Fruit fly (Drosophila melanogaster): ENCODE measurements around the gene CG13305.

Gene CG13305

dm6 chr3L:8600752-8601433 lies 45.7 kb downstream of the CG13305 start, which contains the start of the genes Nelf-E and RpL14 (continued):
- peak; percentile 96 for TF ChIP-seq chm (GFP tag; IDR thresholded peaks at IDR 0.05)
- 0 out of 3 replicates have a peak, but pooled peaks have one; percentile 20 for TF ChIP-seq CG14860 (GFP tag; IDR thresholded peaks at IDR 0.05; ENCODE audit: partially characterized antibody)
- TF ChIP-seq nerfin-1 (tag; optimal IDR thresholded peaks at IDR 0.05) = peak; percentile 92
- TF ChIP-seq Dad (GFP tag; optimal IDR thresholded peaks at IDR 0.05) = peak; percentile 98
- TF ChIP-seq CG6813 (GFP tag; optimal IDR thresholded peaks at IDR 0.05) = peak; percentile 98
- TF ChIP-seq slbo (GFP tag; IDR thresholded peaks at IDR 0.05) = peak; percentile 93
- TF ChIP-seq dmrt11E (tag; optimal IDR thresholded peaks at IDR 0.05) = peak; percentile 91
- peak; percentile 92 for TF ChIP-seq gcm (GFP tag; optimal IDR thresholded peaks at IDR 0.05)
- peak; percentile 98 for TF ChIP-seq sob (GFP tag; IDR thresholded peaks at IDR 0.05)
- peak; percentile 98 for TF ChIP-seq CrebB (tag; optimal IDR thresholded peaks at IDR 0.05)
- peak; percentile 95 for TF ChIP-seq bab2 (GFP tag; optimal IDR thresholded peaks at IDR 0.05)
- peak; percentile 92 for TF ChIP-seq HLH3B (GFP tag; IDR thresholded peaks at IDR 0.05)
- TF ChIP-seq lov (optimal IDR thresholded peaks at IDR 0.05) = no peak
- peak; percentile 97 for TF ChIP-seq lov (GFP tag; IDR thresholded peaks at IDR 0.05)
- peak; percentile 97 for TF ChIP-seq CG1233 (GFP tag; optimal IDR thresholded peaks at IDR 0.05)
- peak; percentile 94 for TF ChIP-seq Hey (tag; optimal IDR thresholded peaks at IDR 0.05)
- no peak for TF ChIP-seq Dfd (GFP tag; optimal IDR thresholded peaks at IDR 0.05)
- TF ChIP-seq BtbVII (GFP tag; optimal IDR thresholded peaks at IDR 0.05) = peak; percentile 96
- peak; percentile 89 for TF ChIP-seq CG12744 (GFP tag; optimal IDR thresholded peaks at IDR 0.05)
- peak; percentile 96 for TF ChIP-seq NC2α (GFP tag; optimal IDR thresholded peaks at IDR 0.05)
- peak; percentile 100 for TF ChIP-seq CG10267 (tag; optimal IDR thresholded peaks at IDR 0.05)
- peak; percentile 82 for TF ChIP-seq CG3995 (GFP tag; optimal IDR thresholded peaks at IDR 0.05)
- TF ChIP-seq Abd-B (GFP tag; optimal IDR thresholded peaks at IDR 0.05) = peak; percentile 66
- peak; percentile 90 for TF ChIP-seq CG10366 (GFP tag; IDR thresholded peaks at IDR 0.05)
- peak; percentile 95 for TF ChIP-seq CG13894 (tag; optimal IDR thresholded peaks at IDR 0.05)
- TF ChIP-seq HmgD (GFP tag; optimal IDR thresholded peaks at IDR 0.05) = peak; percentile 94
- TF ChIP-seq Drgx (GFP tag; IDR thresholded peaks at IDR 0.05) = peak; percentile 75
- TF ChIP-seq aop (GFP tag; IDR thresholded peaks at IDR 0.05) = no peak; the same call in 1 of the 2 replicates
- TF ChIP-seq CG8290 (GFP tag; optimal IDR thresholded peaks at IDR 0.05) = no peak
- peak; percentile 89 to 99 for TF ChIP-seq CG8290 (tag; optimal IDR thresholded peaks at IDR 0.05)
- peak; percentile 91 for TF ChIP-seq kni (GFP tag; optimal IDR thresholded peaks at IDR 0.05)
- peak; percentile 82 for TF ChIP-seq CG14965 (GFP tag; optimal IDR thresholded peaks at IDR 0.05; ENCODE audit: borderline replicate concordance)
- no peak for TF ChIP-seq nerfin-2 (GFP tag; IDR thresholded peaks at IDR 0.05; ENCODE audit: partially characterized antibody)
- peak; percentile 98 for TF ChIP-seq HLHmδ (GFP tag; optimal IDR thresholded peaks at IDR 0.05)
- TF ChIP-seq pita (GFP tag; optimal IDR thresholded peaks at IDR 0.05) = no peak
- TF ChIP-seq D (optimal IDR thresholded peaks at IDR 0.05) = peak; percentile 37
- TF ChIP-seq D (GFP tag; optimal IDR thresholded peaks at IDR 0.05) = peak; percentile 90
- peak; percentile 91 for TF ChIP-seq C15 (GFP tag; IDR thresholded peaks at IDR 0.05)
- peak; percentile 100 for TF ChIP-seq MESR4 (GFP tag; optimal IDR thresholded peaks at IDR 0.05)
- peak; percentile 85 for TF ChIP-seq CG10959 (GFP tag; IDR thresholded peaks at IDR 0.05)
- no peak for TF ChIP-seq hbn (GFP tag; IDR thresholded peaks at IDR 0.05; ENCODE audit: partially characterized antibody)
- TF ChIP-seq MBD-R2 (GFP tag; IDR thresholded peaks at IDR 0.05) = peak; percentile 97
- TF ChIP-seq al (GFP tag; IDR thresholded peaks at IDR 0.05) = peak; percentile 89
- peak; percentile 95 for TF ChIP-seq CG15514 (GFP tag; optimal IDR thresholded peaks at IDR 0.05)
- TF ChIP-seq CG6272 (GFP tag; IDR thresholded peaks at IDR 0.05) = peak; percentile 85
- no peak for TF ChIP-seq Doc3 (GFP tag; IDR thresholded peaks at IDR 0.05; ENCODE audit: partially characterized antibody)
- peak; percentile 92 for TF ChIP-seq stc (GFP tag; IDR thresholded peaks at IDR 0.05)
- peak; percentile 94 for TF ChIP-seq CG4282 (GFP tag; optimal IDR thresholded peaks at IDR 0.05)
- TF ChIP-seq fd64A (GFP tag; optimal IDR thresholded peaks at IDR 0.05) = peak; percentile 95
- TF ChIP-seq Bdp1 (GFP tag; optimal IDR thresholded peaks at IDR 0.05) = peak; percentile 91
